Fruit fly (Drosophila melanogaster) whole organism, embryonic: ENCODE results near the gene CG43799.

Experiments
- B-H2 ChIP-seq: fragments of 200-800 bp; sonication (Bioruptor generic); optimal IDR thresholded peaks from 2 replicates; lab custom pipeline; 2018; ENCODE audit warnings: missing biosample characterization, mild to moderate bottlenecking, missing genetic modification characterization
- Bgb ChIP-seq: fragments of 200-800 bp; sonication (Bioruptor generic); IDR thresholded peaks from 2 replicates; pipeline ENCODE4 v1.3.6; 2022; ENCODE audit warnings: missing biosample characterization, missing genetic modification characterization; ENCODE audit not compliant: partially characterized antibody
- Bteb2 ChIP-seq: fragments of 200-800 bp; sonication (Bioruptor generic); optimal IDR thresholded peaks from 2 replicates; lab custom pipeline; 2016; ENCODE audit warnings: missing biosample characterization, missing genetic modification characterization
- CG10431 ChIP-seq: fragments of 200-800 bp; sonication (Bioruptor generic); optimal IDR thresholded peaks from 3 replicates; lab custom pipeline; 2018; ENCODE audit warnings: missing biosample characterization, mild to moderate bottlenecking, missing genetic modification characterization
- CG12071 ChIP-seq: fragments of 200-800 bp; sonication (Bioruptor generic); optimal IDR thresholded peaks from 3 replicates; lab custom pipeline; 2018; ENCODE audit warnings: missing biosample characterization, mild to moderate bottlenecking, missing genetic modification characterization
- CG12236 ChIP-seq: fragments of 200-800 bp; sonication (Bioruptor generic); optimal IDR thresholded peaks from 2 replicates; lab custom pipeline; 2016; ENCODE audit warnings: missing biosample characterization, missing genetic modification characterization
- CG12299 ChIP-seq: fragments of 200-800 bp; sonication (Bioruptor generic); optimal IDR thresholded peaks from 2 replicates; lab custom pipeline; 2018; ENCODE audit warnings: missing biosample characterization, mild to moderate bottlenecking, missing genetic modification characterization
- CG12391 ChIP-seq: fragments of 200-800 bp; sonication (Bioruptor generic); optimal IDR thresholded peaks from 3 replicates; lab custom pipeline; 2018; ENCODE audit warnings: missing biosample characterization, mild to moderate bottlenecking, missing genetic modification characterization, moderate library complexity
- CG12659 ChIP-seq: fragments of 200-800 bp; sonication (Bioruptor generic); optimal IDR thresholded peaks from 3 replicates; lab custom pipeline; 2017; ENCODE audit warnings: mild to moderate bottlenecking, missing biosample characterization, missing genetic modification reagents, missing genetic modification characterization
- CG12942 ChIP-seq: fragments of 200-800 bp; sonication (Bioruptor generic); optimal IDR thresholded peaks from 3 replicates; lab custom pipeline; 2016; ENCODE audit warnings: missing biosample characterization, missing genetic modification characterization
- CG16813 ChIP-seq: fragments of 200-800 bp; sonication (Bioruptor generic); IDR thresholded peaks from 3 replicates; pipeline ENCODE4 v1.3.6; 2022; ENCODE audit warnings: missing biosample characterization, missing genetic modification characterization; ENCODE audit not compliant: partially characterized antibody
- CG18619 ChIP-seq: fragments of 200-800 bp; sonication (Bioruptor generic); optimal IDR thresholded peaks from 3 replicates; lab custom pipeline; 2017; ENCODE audit warnings: missing biosample characterization, mild to moderate bottlenecking, missing genetic modification characterization
- CG31224 ChIP-seq: fragments of 200-800 bp; sonication (Bioruptor generic); IDR thresholded peaks from 2 replicates; pipeline ENCODE4 v1.3.6; 2022; ENCODE audit warnings: missing biosample characterization, missing genetic modification characterization
- CG32532 ChIP-seq: fragments of 200-800 bp; sonication (Bioruptor generic); IDR thresholded peaks from 2 replicates; pipeline ENCODE4 v1.3.6; 2022; ENCODE audit warnings: missing biosample characterization, missing genetic modification characterization
- CG3995 ChIP-seq: fragments of 200-800 bp; sonication (Bioruptor generic); optimal IDR thresholded peaks from 3 replicates; lab custom pipeline; 2016; ENCODE audit warnings: missing biosample characterization, missing genetic modification characterization
- CG4424 ChIP-seq: fragments of 200-800 bp; sonication (Bioruptor generic); optimal IDR thresholded peaks from 3 replicates; lab custom pipeline; 2016; ENCODE audit warnings: missing biosample characterization, missing genetic modification characterization
- CG6254 ChIP-seq: fragments of 200-800 bp; sonication (Bioruptor generic); optimal IDR thresholded peaks from 3 replicates; lab custom pipeline; 2017; ENCODE audit warnings: mild to moderate bottlenecking, missing biosample characterization, missing genetic modification reagents, missing genetic modification characterization
- CG6272 ChIP-seq: fragments of 200-800 bp; sonication (Bioruptor generic); IDR thresholded peaks from 2 replicates; pipeline ENCODE4 v1.3.6; 2022; ENCODE audit warnings: missing biosample characterization, missing genetic modification characterization
- CG7556 ChIP-seq: fragments of 200-800 bp; sonication (Bioruptor generic); optimal IDR thresholded peaks from 2 replicates; lab custom pipeline; 2017; ENCODE audit warnings: missing biosample characterization, mild to moderate bottlenecking, missing genetic modification characterization
- CG8944 ChIP-seq: fragments of 200-800 bp; sonication (Bioruptor generic); optimal IDR thresholded peaks from 3 replicates; lab custom pipeline; 2016; ENCODE audit warnings: missing biosample characterization, missing genetic modification characterization
- Dref ChIP-seq: fragments of 200-800 bp; sonication (Bioruptor generic); IDR thresholded peaks from 2 replicates; pipeline ENCODE4 v1.3.6; 2022; ENCODE audit warnings: missing biosample characterization, missing genetic modification characterization
- ERR ChIP-seq: fragments of 200-800 bp; sonication (Bioruptor generic); optimal IDR thresholded peaks from 2 replicates; lab custom pipeline; 2016; ENCODE audit warnings: missing biosample characterization, missing genetic modification characterization
- HLH4C ChIP-seq: fragments of 200-800 bp; sonication (Bioruptor generic); IDR thresholded peaks from 3 replicates; pipeline ENCODE4 v1.3.6; 2022; ENCODE audit warnings: missing biosample characterization, missing genetic modification characterization; ENCODE audit not compliant: partially characterized antibody
- HmgD ChIP-seq: fragments of 200-800 bp; sonication (Bioruptor generic); optimal IDR thresholded peaks from 3 replicates; lab custom pipeline; 2016; ENCODE audit warnings: missing biosample characterization, missing genetic modification characterization
- Hmr ChIP-seq: fragments of 200-800 bp; sonication (Bioruptor generic); optimal IDR thresholded peaks from 3 replicates; lab custom pipeline; 2017; ENCODE audit warnings: mild to moderate bottlenecking, missing biosample characterization, missing genetic modification reagents, missing genetic modification characterization
- Pdp1 ChIP-seq, 2 experiments: fragments of 200-800 bp; sonication (Bioruptor generic); optimal IDR thresholded peaks; 3 replicates each; lab custom pipeline; 2016; ENCODE audit warnings: missing biosample characterization in 2 of 2, missing genetic modification characterization in 2 of 2, mild to moderate bottlenecking in 1 of 2, moderate library complexity in 1 of 2
- Side ChIP-seq: fragments of 200-800 bp; sonication (Bioruptor generic); optimal IDR thresholded peaks from 2 replicates; lab custom pipeline; 2016; ENCODE audit warnings: missing biosample characterization, missing genetic modification characterization
- ato ChIP-seq: fragments of 200-800 bp; sonication (Bioruptor generic); IDR thresholded peaks from 2 replicates; pipeline ENCODE4 v1.3.6; 2022; ENCODE audit warnings: missing biosample characterization, missing genetic modification characterization; ENCODE audit not compliant: partially characterized antibody
- bab2 ChIP-seq: fragments of 200-800 bp; sonication (Bioruptor generic); optimal IDR thresholded peaks from 2 replicates; lab custom pipeline; 2016; ENCODE audit warnings: missing biosample characterization, missing genetic modification characterization
- bsh ChIP-seq, 2 experiments: fragments of 200-800 bp; sonication (Bioruptor generic); optimal IDR thresholded peaks; 2 replicates each; lab custom pipeline; 2017 to 2018; ENCODE audit warnings: mild to moderate bottlenecking in 2 of 2, missing biosample characterization in 2 of 2, missing genetic modification characterization in 2 of 2, moderate library complexity in 1 of 2
- caup ChIP-seq: fragments of 200-800 bp; sonication (Bioruptor generic); optimal IDR thresholded peaks from 3 replicates; lab custom pipeline; 2017; ENCODE audit warnings: missing biosample characterization, mild to moderate bottlenecking, missing genetic modification characterization, moderate library complexity; ENCODE audit not compliant: severe bottlenecking
- chif ChIP-seq, 2 experiments: fragments of 200-800 bp; sonication (Bioruptor generic); optimal IDR thresholded peaks; 3 replicates each; lab custom pipeline; 2016; ENCODE audit warnings: missing biosample characterization in 2 of 2, missing genetic modification characterization in 2 of 2
- danr ChIP-seq: fragments of 200-800 bp; sonication (Bioruptor generic); IDR thresholded peaks from 2 replicates; pipeline ENCODE4 v1.3.6; 2022; ENCODE audit warnings: missing biosample characterization, missing genetic modification characterization
- ewg ChIP-seq: fragments of 200-800 bp; sonication (Bioruptor generic); optimal IDR thresholded peaks from 3 replicates; lab custom pipeline; 2017; ENCODE audit warnings: mild to moderate bottlenecking, missing biosample characterization, missing genetic modification reagents, missing genetic modification characterization
- hb ChIP-seq: fragments of 200-800 bp; sonication (Bioruptor generic); IDR thresholded peaks from 3 replicates; pipeline ENCODE4 v1.3.6; 2022; ENCODE audit warnings: missing biosample characterization, missing genetic modification characterization; ENCODE audit not compliant: partially characterized antibody
- hbn ChIP-seq: fragments of 200-800 bp; sonication (Bioruptor generic); IDR thresholded peaks from 2 replicates; pipeline ENCODE4 v1.3.6; 2022; ENCODE audit warnings: missing biosample characterization, missing genetic modification characterization; ENCODE audit not compliant: partially characterized antibody
- inv ChIP-seq: fragments of 200-800 bp; sonication (Bioruptor generic); IDR thresholded peaks from 2 replicates; pipeline ENCODE4 v1.3.6; 2022; ENCODE audit warnings: missing biosample characterization, missing genetic modification characterization; ENCODE audit not compliant: partially characterized antibody
- pan ChIP-seq, 4 experiments: fragments of >200 bp in 3 of 4; fragments of 200-800 bp in 1 of 4; sonication (Bioruptor generic) in 1 of 4; optimal IDR thresholded peaks in 3 of 4; IDR thresholded peaks in 1 of 4; 2 replicates each; pipeline versions ENCODE4 v1.3.6 to Lab custom; 2017 to 2022; ENCODE audit warnings: missing biosample characterization in 2 of 4, missing genetic modification characterization in 2 of 4, mixed read lengths in 1 of 4
- prd ChIP-seq, 3 experiments: fragments of >200 bp in 2 of 3; fragments of 200-800 bp in 1 of 3; sonication (Bioruptor generic) in 1 of 3; optimal IDR thresholded peaks in 2 of 3; IDR thresholded peaks in 1 of 3; 2 replicates in 2 of 3; 3 replicates in 1 of 3; pipeline versions ENCODE4 v1.3.6 to Lab custom; 2017 to 2022; ENCODE audit warnings: missing biosample characterization in 1 of 3, missing genetic modification characterization in 1 of 3
- sd ChIP-seq: fragments of 200-800 bp; sonication (Bioruptor generic); optimal IDR thresholded peaks from 3 replicates; lab custom pipeline; 2018; ENCODE audit warnings: missing biosample characterization, mild to moderate bottlenecking, missing genetic modification characterization, moderate library complexity
- slbo ChIP-seq: fragments of 200-800 bp; sonication (Bioruptor generic); IDR thresholded peaks from 2 replicates; pipeline ENCODE4 v1.3.6; 2022; ENCODE audit warnings: missing biosample characterization, missing genetic modification characterization
- slp2 ChIP-seq: fragments of 200-800 bp; sonication (Bioruptor generic); optimal IDR thresholded peaks from 2 replicates; lab custom pipeline; 2016; ENCODE audit warnings: missing biosample characterization, missing genetic modification characterization
- stwl ChIP-seq: fragments of 200-800 bp; sonication (Bioruptor generic); optimal IDR thresholded peaks from 3 replicates; lab custom pipeline; 2018; ENCODE audit warnings: missing biosample characterization, mild to moderate bottlenecking, missing genetic modification characterization, moderate library complexity
- tin ChIP-seq: fragments of 200-800 bp; sonication (Bioruptor generic); optimal IDR thresholded peaks from 3 replicates; lab custom pipeline; 2016; ENCODE audit warnings: missing biosample characterization, missing genetic modification characterization
- tio ChIP-seq: fragments of 200-800 bp; sonication (Bioruptor generic); optimal IDR thresholded peaks from 2 replicates; lab custom pipeline; 2017; ENCODE audit warnings: missing biosample characterization, missing genetic modification characterization, inconsistent platforms
- trem ChIP-seq: fragments of 200-800 bp; optimal IDR thresholded peaks from 3 replicates; lab custom pipeline; 2019; ENCODE audit warnings: missing biosample characterization, mild to moderate bottlenecking, missing genetic modification characterization, moderate library complexity
- zfh1 ChIP-seq: fragments of 200-800 bp; sonication (Bioruptor generic); IDR thresholded peaks from 3 replicates; pipeline ENCODE4 v1.3.6; 2022; ENCODE audit warnings: missing biosample characterization, missing genetic modification characterization

Gene CG43799

dm6 chr2L:7204172-7204482 is 23.4 kb upstream of the CG43799 start, which contains the start of gene CG4502 (continued):
- no peak for TF ChIP-seq CG10431
- peak; percentile 99 for TF ChIP-seq ato (GFP tag; lab: Robert Waterston, UW)
- TF ChIP-seq CG6254 (GFP tag; lab: Kevin White, UChicago), result no peak
- peak; percentile 23 for TF ChIP-seq Side (GFP tag; lab: Kevin White, UChicago)
- TF ChIP-seq CG12071 (GFP tag; lab: Kevin White, UChicago), result no peak
- no peak for TF ChIP-seq tio (GFP tag; lab: Kevin White, UChicago)
- TF ChIP-seq hb (GFP tag; lab: Robert Waterston, UW), result peak; percentile 99
- TF ChIP-seq bsh (GFP tag; optimal IDR thresholded peaks at IDR 0.05; lab: Kevin White, UChicago), result peak in 1 of 2 experiments; percentile 5
- TF ChIP-seq Hmr (GFP tag; lab: Kevin White, UChicago), result peak; percentile 79
- TF ChIP-seq Pdp1 (GFP tag; optimal IDR thresholded peaks at IDR 0.05; lab: Kevin White, UChicago), result peak in 1 of 2 experiments; percentile 21
- TF ChIP-seq ewg, result no peak
- peak; percentile 99 for TF ChIP-seq CG16813 (GFP tag; lab: Robert Waterston, UW)
- peak; percentile 8 for TF ChIP-seq tin (GFP tag; lab: Kevin White, UChicago)
- peak; percentile 12 for TF ChIP-seq bab2
- TF ChIP-seq hbn (GFP tag; lab: Robert Waterston, UW), result peak; percentile 100
- TF ChIP-seq CG18619 (GFP tag; lab: Kevin White, UChicago), result no peak
- peak; percentile 99 for TF ChIP-seq HLH4C (GFP tag; lab: Robert Waterston, UW)
- peak; percentile 55 for TF ChIP-seq CG12299 (tag; lab: Kevin White, UChicago)
- no peak for TF ChIP-seq danr (GFP tag; lab: Robert Waterston, UW)
- TF ChIP-seq CG7556 (GFP tag; lab: Kevin White, UChicago), result no peak
- peak; percentile 98 for TF ChIP-seq stwl (tag; lab: Kevin White, UChicago)
- peak; percentile 31 for TF ChIP-seq ERR
- TF ChIP-seq HmgD (GFP tag; lab: Kevin White, UChicago), result peak; percentile 40
- peak; percentile 67; the same call in 1 of the 2 replicates for TF ChIP-seq CG32532
- peak; percentile 27 for TF ChIP-seq slp2 (GFP tag; lab: Kevin White, UChicago)
- no peak for TF ChIP-seq prd (optimal IDR thresholded peaks at IDR 0.05; lab: Kevin White, UChicago)
- TF ChIP-seq prd (GFP tag; IDR thresholded peaks at IDR 0.05; lab: Robert Waterston, UW), result no peak
- TF ChIP-seq CG12236 (GFP tag; lab: Kevin White, UChicago), result peak; percentile 5
- peak; percentile 99 for TF ChIP-seq inv (GFP tag; lab: Robert Waterston, UW)
- TF ChIP-seq CG12391 (tag; lab: Kevin White, UChicago), result peak; percentile 15
- TF ChIP-seq CG4424 (GFP tag; lab: Kevin White, UChicago), result peak; percentile 10
- peak; percentile 57 for TF ChIP-seq slbo (GFP tag; lab: Robert Waterston, UW)
- TF ChIP-seq sd (tag; lab: Kevin White, UChicago), result peak; percentile 43
- peak; percentile 9 for TF ChIP-seq caup
- TF ChIP-seq CG31224, result no peak
- peak in 1 of 2 experiments; percentile 24 for TF ChIP-seq chif (GFP tag; optimal IDR thresholded peaks at IDR 0.05; lab: Kevin White, UChicago)
- no peak for TF ChIP-seq CG8944 (GFP tag; lab: Kevin White, UChicago)
- no peak for TF ChIP-seq pan (optimal IDR thresholded peaks at IDR 0.05; lab: Kevin White, UChicago)
- TF ChIP-seq pan (GFP tag; optimal IDR thresholded peaks at IDR 0.05 in 1 of 2, IDR thresholded peaks at IDR 0.05 in 1 of 2), result no peak
- TF ChIP-seq CG3995, result peak; percentile 74
- TF ChIP-seq Bgb (GFP tag; lab: Robert Waterston, UW), result peak; percentile 100
- peak; percentile 75 for TF ChIP-seq trem (tag; lab: Kevin White, UChicago)
- TF ChIP-seq zfh1, result 0 out of 3 replicates have a peak, but pooled peaks have one; percentile 33
- TF ChIP-seq Dref, result peak; percentile 100
- TF ChIP-seq B-H2, result peak; percentile 29
- 0 out of 2 replicates have a peak, but pooled peaks have one; percentile 6 for TF ChIP-seq CG6272 (GFP tag; lab: Robert Waterston, UW)
- TF ChIP-seq CG12942, result no peak
- peak; percentile 77 for TF ChIP-seq CG12659 (GFP tag; lab: Kevin White, UChicago)
- TF ChIP-seq Bteb2 (GFP tag; lab: Kevin White, UChicago), result peak; percentile 51
